Fruit fly (Drosophila melanogaster): ENCODE measurements around the gene Tie.

dm6 chr3L:4461454-4462045, 70.4 kb downstream of the Tie start, which contains the start of gene CG15023:
- TF ChIP-seq CG6854 (GFP tag; optimal IDR thresholded peaks at IDR 0.05) (no peak), CG10631 (GFP tag; optimal IDR thresholded peaks at IDR 0.05) (no peak), CG11762 (GFP tag; optimal IDR thresholded peaks at IDR 0.05; ENCODE audit: insufficient read depth) (no peak), spab (GFP tag; optimal IDR thresholded peaks at IDR 0.05) (no peak), CG6792 (GFP tag; optimal IDR thresholded peaks at IDR 0.05) (no peak), CG11902 (GFP tag; optimal IDR thresholded peaks at IDR 0.05) (no peak), Sox15 (GFP tag; optimal IDR thresholded peaks at IDR 0.05) (no peak), fkh (GFP tag; optimal IDR thresholded peaks at IDR 0.05) (no peak), CG6276 (GFP tag; optimal IDR thresholded peaks at IDR 0.05) (no peak), esn (GFP tag; optimal IDR thresholded peaks at IDR 0.05) (no peak)

Measured in whole organism, prepupa.